Fruit fly (Drosophila melanogaster): ENCODE results near the gene ppk10.
A peak's percentile ranks its signal among the peaks of the same experiment; 100 is the strongest.

ppk10 gene

DNA sequence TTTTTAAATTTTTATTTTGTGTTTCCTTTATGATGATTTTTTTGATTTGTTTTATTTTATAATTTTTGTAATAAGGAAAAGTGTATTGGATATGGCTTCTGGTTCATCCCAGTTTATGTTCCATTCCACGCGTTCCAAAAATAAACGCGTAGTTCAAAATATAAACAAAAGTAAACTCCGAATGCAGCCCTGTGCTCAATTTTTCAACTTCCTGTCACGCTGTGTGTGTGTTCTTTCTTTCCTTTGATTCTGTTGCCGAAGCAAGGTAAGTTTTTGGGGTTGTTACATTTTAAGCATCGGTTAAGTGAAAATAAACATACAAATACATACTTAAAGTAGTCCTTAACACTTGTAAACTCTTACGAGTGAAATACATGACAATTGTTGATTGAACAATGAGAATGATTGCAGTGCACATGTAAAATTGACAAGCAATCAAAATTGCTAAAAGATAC is 44.0 kb downstream of the ppk10 start, which contains the start of the genes Ip259 and RpS27A (continued):
- TF ChIP-seq stwl (tag; optimal IDR thresholded peaks at IDR 0.05) (peak; percentile 30), sd (tag; optimal IDR thresholded peaks at IDR 0.05) (no peak), CG1647 (GFP tag; optimal IDR thresholded peaks at IDR 0.05) (peak; percentile 64), vvl (GFP tag; IDR thresholded peaks at IDR 0.05) (peak; percentile 87), CG11456 (GFP tag; IDR thresholded peaks at IDR 0.05) (no peak; the same call in 1 of the 3 replicates), NC2β (GFP tag; optimal IDR thresholded peaks at IDR 0.05) (peak; percentile 96), CG4617 (GFP tag; optimal IDR thresholded peaks at IDR 0.05; ENCODE audit: borderline replicate concordance) (peak; percentile 46), ranshi (GFP tag; IDR thresholded peaks at IDR 0.05) (no peak; the same call in 1 of the 2 replicates), Doc2 (GFP tag; IDR thresholded peaks at IDR 0.05) (no peak), Trl (optimal IDR thresholded peaks at IDR 0.05) (no peak), Trl (GFP tag; optimal IDR thresholded peaks at IDR 0.05) (peak; percentile 78), gsb-n (tag; optimal IDR thresholded peaks at IDR 0.05) (peak; percentile 67), CG10462 (GFP tag; optimal IDR thresholded peaks at IDR 0.05) (no peak), CG13894 (tag; optimal IDR thresholded peaks at IDR 0.05) (no peak), CG7839 (tag; optimal IDR thresholded peaks at IDR 0.05) (peak; percentile 77), Chrac-16 (GFP tag; optimal IDR thresholded peaks at IDR 0.05) (peak; percentile 52), Sry-β (GFP tag; optimal IDR thresholded peaks at IDR 0.05) (peak; percentile 53), kah (GFP tag; optimal IDR thresholded peaks at IDR 0.05) (peak; percentile 59), tin (GFP tag; optimal IDR thresholded peaks at IDR 0.05) (peak; percentile 63), CG18764 (GFP tag; optimal IDR thresholded peaks at IDR 0.05) (peak; percentile 68), tio (GFP tag; optimal IDR thresholded peaks at IDR 0.05) (peak; percentile 71), hb (GFP tag; IDR thresholded peaks at IDR 0.05; ENCODE audit: partially characterized antibody) (no peak), repo (GFP tag; optimal IDR thresholded peaks at IDR 0.05) (peak; percentile 39), nerfin-2 (GFP tag; IDR thresholded peaks at IDR 0.05; ENCODE audit: partially characterized antibody) (no peak), CG12155 (GFP tag; optimal IDR thresholded peaks at IDR 0.05) (peak; percentile 33), CG15073 (GFP tag; optimal IDR thresholded peaks at IDR 0.05) (no peak), B-H1 (GFP tag; IDR thresholded peaks at IDR 0.05) (peak; percentile 47; the same call in 2 of the 3 replicates), GATAe (GFP tag; conservative IDR thresholded peaks at IDR 0.05) (no peak), CG6272 (GFP tag; IDR thresholded peaks at IDR 0.05) (peak; percentile 61; the same call in 1 of the 2 replicates), CG32772 (GFP tag; IDR thresholded peaks at IDR 0.05) (no peak; the same call in 1 of the 2 replicates), MESR4 (GFP tag; optimal IDR thresholded peaks at IDR 0.05) (peak; percentile 100), CG17359 (tag; optimal IDR thresholded peaks at IDR 0.05) (peak; percentile 75), run (tag; optimal IDR thresholded peaks at IDR 0.05) (no peak), NC2α (GFP tag; optimal IDR thresholded peaks at IDR 0.05) (peak; percentile 47), Gsc (GFP tag; IDR thresholded peaks at IDR 0.05) (no peak), CG1602 (GFP tag; optimal IDR thresholded peaks at IDR 0.05) (peak; percentile 24), CG1603 (tag; optimal IDR thresholded peaks at IDR 0.05) (peak; percentile 100), CG12769 (tag; optimal IDR thresholded peaks at IDR 0.05) (no peak), CG2202 (tag; optimal IDR thresholded peaks at IDR 0.05) (peak; percentile 57), CG3847 (GFP tag; IDR thresholded peaks at IDR 0.05) (peak; percentile 78), lab (GFP tag; optimal IDR thresholded peaks at IDR 0.05) (no peak), Ets65A (GFP tag) (peak; percentile 98), CG8290 (GFP tag; optimal IDR thresholded peaks at IDR 0.05) (peak; percentile 74), CG8290 (tag; optimal IDR thresholded peaks at IDR 0.05) (peak in 1 of 2 experiments; percentile 63), ftz-f1 (GFP tag; optimal IDR thresholded peaks at IDR 0.05) (no peak), gcm (GFP tag; optimal IDR thresholded peaks at IDR 0.05) (no peak), pita (GFP tag; optimal IDR thresholded peaks at IDR 0.05) (no peak), CG5953 (GFP tag; IDR thresholded peaks at IDR 0.05) (peak; percentile 65; the same call in 1 of the 2 replicates), zen (tag; optimal IDR thresholded peaks at IDR 0.05) (peak; percentile 75), CrebB (tag; optimal IDR thresholded peaks at IDR 0.05) (peak; percentile 73), CG10321 (GFP tag; IDR thresholded peaks at IDR 0.05) (peak; percentile 44; the same call in 1 of the 2 replicates)

Measured in whole organism, embryonic.